Worm (Caenorhabditis elegans) whole organism, L2 larva: ENCODE results near the gene sna-2.
A peak's percentile ranks its signal among the peaks of the same experiment; 100 is the strongest.

Experiments used
- alr-1 ChIP-seq: fragments of 150-350 bp; optimal IDR thresholded peaks from 2 replicates; lab custom pipeline; 2014; ENCODE audit warnings: missing biosample characterization, missing genetic modification characterization
- fos-1 ChIP-seq: fragments of 150-350 bp; optimal IDR thresholded peaks from 2 replicates; lab custom pipeline; 2014; ENCODE audit warnings: missing biosample characterization, missing genetic modification characterization
- lin-13 ChIP-seq: fragments of 150-350 bp; optimal IDR thresholded peaks from 2 replicates; lab custom pipeline; 2014; ENCODE audit warnings: missing biosample characterization, missing genetic modification reagents, missing genetic modification characterization
- lin-39 ChIP-seq: fragments of 150-350 bp; optimal IDR thresholded peaks from 2 replicates; lab custom pipeline; 2014; ENCODE audit warnings: missing biosample characterization, missing genetic modification reagents, missing genetic modification characterization
- lsy-2 ChIP-seq, 2 experiments: fragments of 150-350 bp in 1 of 2; sonication (generic microtip) in 1 of 2; optimal IDR thresholded peaks; 2 replicates each; lab custom pipeline; 2014 to 2017; ENCODE audit warnings: missing biosample characterization in 2 of 2, missing genetic modification characterization in 2 of 2
- nhr-11 ChIP-seq: fragments of 150-350 bp; optimal IDR thresholded peaks from 2 replicates; lab custom pipeline; 2014; ENCODE audit warnings: missing biosample characterization, missing genetic modification characterization
- nhr-77 ChIP-seq: fragments of 150-350 bp; optimal IDR thresholded peaks from 2 replicates; lab custom pipeline; 2014; ENCODE audit warnings: missing biosample characterization, missing genetic modification characterization
- snpc-4 ChIP-seq: fragments of 150-350 bp; optimal IDR thresholded peaks from 2 replicates; lab custom pipeline; 2014; ENCODE audit warnings: missing biosample characterization, missing genetic modification characterization
- unc-62 ChIP-seq: fragments of 150-350 bp; optimal IDR thresholded peaks from 2 replicates; lab custom pipeline; 2014; ENCODE audit warnings: missing biosample characterization, missing genetic modification reagents, missing genetic modification characterization
- ztf-1 ChIP-seq: fragments of 200-800 bp; sonication (Bioruptor generic); conservative IDR thresholded peaks from 2 replicates; pipeline ENCODE4 v1.3.6; 2022; ENCODE audit warnings: missing genetic modification characterization, missing compliant biosample characterization
- ztf-4 ChIP-seq: fragments of 150-350 bp; optimal IDR thresholded peaks from 2 replicates; lab custom pipeline; 2014; ENCODE audit warnings: missing biosample characterization, missing genetic modification characterization

ce11 chrIV:9801418-9801817 lies 24.0 kb upstream of the sna-2 start:
- TF ChIP-seq nhr-11 (tag; lab: Kevin White, UChicago) (no peak), lin-39 (tag; lab: Kevin White, UChicago) (no peak), unc-62 (GFP tag; lab: Kevin White, UChicago) (no peak), ztf-1 (GFP tag; lab: Robert Waterston, UW) (no peak), snpc-4 (tag; lab: Kevin White, UChicago) (no peak), fos-1 (peak; percentile 91), ztf-4 (tag; lab: Kevin White, UChicago) (no peak), nhr-77 (tag; lab: Kevin White, UChicago) (no peak), lin-13 (GFP tag; lab: Kevin White, UChicago) (no peak), lsy-2 (tag; optimal IDR thresholded peaks at IDR 0.05; lab: Kevin White, UChicago) (no peak), alr-1 (tag; lab: Kevin White, UChicago) (no peak)
